Worm (Caenorhabditis elegans): ENCODE data around the gene ddx-23.

Gene ddx-23

ce11 chrIII:5855637-5856179, 2.6 kb upstream of the ddx-23 start, which contains the start of the genes cct-6 and alh-9 (continued):
- TF ChIP-seq aptf-2 (GFP tag; conservative IDR thresholded peaks at IDR 0.05): no peak
- TF ChIP-seq ztf-6 (GFP tag; IDR thresholded peaks at IDR 0.05): no peak
- TF ChIP-seq lsy-27 (tag; optimal IDR thresholded peaks at IDR 0.05; ENCODE audit: borderline replicate concordance, insufficient read depth): no peak
- TF ChIP-seq D2030.7 (GFP tag; IDR thresholded peaks at IDR 0.05): no peak
- TF ChIP-seq tlf-1 (GFP tag; optimal IDR thresholded peaks at IDR 0.05): no peak
- no peak for TF ChIP-seq attf-3 (GFP tag; conservative IDR thresholded peaks at IDR 0.05)
- TF ChIP-seq athp-1 (tag; optimal IDR thresholded peaks at IDR 0.05): no peak
- TF ChIP-seq nhr-80 (tag; optimal IDR thresholded peaks at IDR 0.05): peak; percentile 11
- TF ChIP-seq Y53G8AR.9 (GFP tag; conservative IDR thresholded peaks at IDR 0.05): no peak
- no peak for TF ChIP-seq nhr-27 (tag; optimal IDR thresholded peaks at IDR 0.05)
- no peak for TF ChIP-seq ztf-18 (tag; optimal IDR thresholded peaks at IDR 0.05)
- no peak for TF ChIP-seq madf-3 (GFP tag; IDR thresholded peaks at IDR 0.05)
- TF ChIP-seq B0019.2 (GFP tag; conservative IDR thresholded peaks at IDR 0.05): no peak
- no peak for TF ChIP-seq cebp-2 (GFP tag; IDR thresholded peaks at IDR 0.05)
- peak; percentile 64 for TF ChIP-seq attf-5 (GFP tag; optimal IDR thresholded peaks at IDR 0.05)
- no peak for TF ChIP-seq him-1 (tag; optimal IDR thresholded peaks at IDR 0.05)
- no peak for TF ChIP-seq ama-1 (optimal IDR thresholded peaks at IDR 0.05)
- no peak for TF ChIP-seq ama-1 (GFP tag; optimal IDR thresholded peaks at IDR 0.05)
- peak; percentile 94 for TF ChIP-seq pha-4 (tag; optimal IDR thresholded peaks at IDR 0.05)
- TF ChIP-seq efl-1 (GFP tag; optimal IDR thresholded peaks at IDR 0.05): peak; percentile 70
- peak; percentile 77 for TF ChIP-seq hsf-1 (GFP tag; IDR thresholded peaks at IDR 0.05)
- no peak for TF ChIP-seq fkh-3 (tag; optimal IDR thresholded peaks at IDR 0.05)
- TF ChIP-seq snpc-3.4 (tag; optimal IDR thresholded peaks at IDR 0.05): peak; percentile 62
- no peak for TF ChIP-seq C06A6.2 (GFP tag; conservative IDR thresholded peaks at IDR 0.05)
- TF ChIP-seq mes-4 (tag; optimal IDR thresholded peaks at IDR 0.05): no peak
- TF ChIP-seq bed-2 (GFP tag; IDR thresholded peaks at IDR 0.05): no peak
- peak in 1 of 3 experiments; percentile 91 for TF ChIP-seq lin-35 (GFP tag; optimal IDR thresholded peaks at IDR 0.05)
- TF ChIP-seq Y67H2A.10 (GFP tag; conservative IDR thresholded peaks at IDR 0.05): no peak
- no peak for TF ChIP-seq ztf-3 (GFP tag; optimal IDR thresholded peaks at IDR 0.05)
- no peak for TF ChIP-seq nfya-2 (GFP tag; IDR thresholded peaks at IDR 0.05)
- TF ChIP-seq xnd-1 (tag; optimal IDR thresholded peaks at IDR 0.05): no peak
- TF ChIP-seq lir-1 (GFP tag; conservative IDR thresholded peaks at IDR 0.05): no peak
- TF ChIP-seq ZK185.1 (tag; optimal IDR thresholded peaks at IDR 0.05; ENCODE audit: poor library complexity, severe bottlenecking): no peak
- no peak for TF ChIP-seq F37B4.10 (GFP tag; IDR thresholded peaks at IDR 0.05)
- TF ChIP-seq ceh-91 (GFP tag; IDR thresholded peaks at IDR 0.05): peak; percentile 44; the same call in 1 of the 2 replicates
- TF ChIP-seq mxl-1 (tag; optimal IDR thresholded peaks at IDR 0.05): no peak
- TF ChIP-seq lin-40 (tag; optimal IDR thresholded peaks at IDR 0.05): peak; percentile 31
- no peak for TF ChIP-seq nhr-179 (tag; optimal IDR thresholded peaks at IDR 0.05)
- TF ChIP-seq lin-26 (GFP tag; IDR thresholded peaks at IDR 0.05): no peak
- no peak for TF ChIP-seq zim-3 (tag; optimal IDR thresholded peaks at IDR 0.05)
- TF ChIP-seq madf-6 (GFP tag; IDR thresholded peaks at IDR 0.05): peak; percentile 62; the same call in 1 of the 2 replicates
- TF ChIP-seq Y56A3A.18 (GFP tag; IDR thresholded peaks at IDR 0.05): no peak
- no peak for TF ChIP-seq unc-130 (GFP tag; optimal IDR thresholded peaks at IDR 0.05)
- no peak for TF ChIP-seq F55B11.4 (tag; optimal IDR thresholded peaks at IDR 0.05; ENCODE audit: borderline replicate concordance, insufficient read depth)
- TF ChIP-seq B0035.1 (tag; optimal IDR thresholded peaks at IDR 0.05): no peak
- TF ChIP-seq Y53F4B.3 (GFP tag; IDR thresholded peaks at IDR 0.05): no peak
- TF ChIP-seq nhr-90 (tag; optimal IDR thresholded peaks at IDR 0.05): no peak
- no peak for TF ChIP-seq sdz-38 (tag; optimal IDR thresholded peaks at IDR 0.05)
- TF ChIP-seq F49E8.2 (tag; optimal IDR thresholded peaks at IDR 0.05; ENCODE audit: insufficient read depth): no peak

All from whole organism, young adult.